Worm (Caenorhabditis elegans): Measurements from ENCODE around the gene R07B1.11.
A peak's percentile ranks its signal among the peaks of the same experiment; 100 is the strongest.

R07B1.11 gene

ce11 chrX:9850258-9850657 lies 6.5 kb upstream of the R07B1.11 start, which contains the start of gene lec-8:
lec-8 (plus strand) TSS chrX:9850571.
- TF ChIP-seq rnt-1 (tag; optimal IDR thresholded peaks at IDR 0.05) (no peak), K02D7.2 (tag; optimal IDR thresholded peaks at IDR 0.05) (no peak), ztf-16 (tag; optimal IDR thresholded peaks at IDR 0.05) (no peak), pat-9 (tag; optimal IDR thresholded peaks at IDR 0.05) (no peak), pha-4 (tag; optimal IDR thresholded peaks at IDR 0.05) (no peak), pha-2 (tag; optimal IDR thresholded peaks at IDR 0.05) (no peak), pax-1 (tag; optimal IDR thresholded peaks at IDR 0.05) (no peak), hlh-15 (tag; optimal IDR thresholded peaks at IDR 0.05) (no peak), unc-86 (tag; optimal IDR thresholded peaks at IDR 0.05) (no peak), ceh-30 (tag; optimal IDR thresholded peaks at IDR 0.05) (no peak), che-1 (tag; optimal IDR thresholded peaks at IDR 0.05) (no peak), C08G9.2 (tag; optimal IDR thresholded peaks at IDR 0.05) (no peak), nhr-232 (tag; optimal IDR thresholded peaks at IDR 0.05) (no peak), elt-2 (tag; optimal IDR thresholded peaks at IDR 0.05) (no peak), tbx-2 (tag; optimal IDR thresholded peaks at IDR 0.05) (no peak), elt-4 (tag; optimal IDR thresholded peaks at IDR 0.05) (no peak), fkh-6 (tag; optimal IDR thresholded peaks at IDR 0.05) (no peak)

ce11 chrX:9851745-9852330 lies 4.9 kb upstream of the R07B1.11 start, which contains the start of gene lec-7:
lec-7 (plus strand) TSS chrX:9852041.
- TF ChIP-seq pax-1 (tag; optimal IDR thresholded peaks at IDR 0.05) (no peak), pros-1 (tag; optimal IDR thresholded peaks at IDR 0.05) (no peak), unc-86 (tag; optimal IDR thresholded peaks at IDR 0.05) (no peak), npax-4 (tag; optimal IDR thresholded peaks at IDR 0.05) (no peak), eyg-1 (tag; optimal IDR thresholded peaks at IDR 0.05) (no peak), odd-2 (tag; optimal IDR thresholded peaks at IDR 0.05) (no peak), fkh-10 (GFP tag; optimal IDR thresholded peaks at IDR 0.05) (no peak), pha-4 (tag; optimal IDR thresholded peaks at IDR 0.05) (no peak), rnt-1 (tag; optimal IDR thresholded peaks at IDR 0.05) (no peak), ceh-2 (tag; optimal IDR thresholded peaks at IDR 0.05) (no peak), syd-9 (tag; optimal IDR thresholded peaks at IDR 0.05) (no peak), ets-4 (tag; optimal IDR thresholded peaks at IDR 0.05) (no peak), lim-6 (tag; optimal IDR thresholded peaks at IDR 0.05) (no peak)

DNA sequence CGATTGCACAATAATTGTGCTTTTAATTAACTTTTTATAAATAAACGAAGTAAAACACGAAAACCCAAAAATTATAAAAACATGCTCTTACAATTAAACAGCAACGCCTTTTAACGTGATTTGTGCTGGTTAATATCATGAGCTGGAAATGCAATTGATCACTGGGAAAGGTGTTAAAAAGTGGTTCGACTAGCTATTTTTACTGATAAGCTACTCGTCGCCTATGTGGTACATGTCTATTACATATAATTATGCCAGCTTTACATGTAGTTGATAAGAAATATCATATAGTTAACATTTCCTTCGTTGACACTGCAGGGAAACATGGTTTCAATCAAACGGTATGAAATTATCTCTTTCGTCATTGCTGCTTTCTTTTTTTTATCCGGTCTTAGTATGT lies 1.4 kb downstream of the R07B1.11 start, which contains the start of gene scav-5:
TSS of gene scav-5 (plus strand) at position 297 of the 400 bp plus-strand sequence.
- no peak for TF ChIP-seq hlh-30 (tag; optimal IDR thresholded peaks at IDR 0.05; ENCODE audit: insufficient read depth)
- TF ChIP-seq che-1 (tag; optimal IDR thresholded peaks at IDR 0.05) = no peak
- no peak for TF ChIP-seq tbx-2 (tag; optimal IDR thresholded peaks at IDR 0.05)
- no peak for TF ChIP-seq hlh-8 (tag; optimal IDR thresholded peaks at IDR 0.05)
- no peak for TF ChIP-seq ama-1 (optimal IDR thresholded peaks at IDR 0.05)
- no peak for TF ChIP-seq odd-2 (tag; optimal IDR thresholded peaks at IDR 0.05)
- no peak for TF ChIP-seq pqm-1 (tag; optimal IDR thresholded peaks at IDR 0.05)
- TF ChIP-seq lin-11 (tag; optimal IDR thresholded peaks at IDR 0.05) = no peak
- TF ChIP-seq fax-1 (tag; optimal IDR thresholded peaks at IDR 0.05) = no peak

ce11 chrX:9862916-9863624 lies 6.4 kb downstream of the R07B1.11 start, which contains the start of the genes gst-36 and R07B1.5:
gst-36 (minus strand) TSS chrX:9862960.
R07B1.5 (plus strand) TSS chrX:9863580.
- TF ChIP-seq pha-4 (tag; optimal IDR thresholded peaks at IDR 0.05) (no peak), elt-2 (tag; optimal IDR thresholded peaks at IDR 0.05) (peak; percentile 56), fkh-10 (GFP tag; optimal IDR thresholded peaks at IDR 0.05) (no peak), ref-2 (tag; optimal IDR thresholded peaks at IDR 0.05) (no peak)

DNA sequence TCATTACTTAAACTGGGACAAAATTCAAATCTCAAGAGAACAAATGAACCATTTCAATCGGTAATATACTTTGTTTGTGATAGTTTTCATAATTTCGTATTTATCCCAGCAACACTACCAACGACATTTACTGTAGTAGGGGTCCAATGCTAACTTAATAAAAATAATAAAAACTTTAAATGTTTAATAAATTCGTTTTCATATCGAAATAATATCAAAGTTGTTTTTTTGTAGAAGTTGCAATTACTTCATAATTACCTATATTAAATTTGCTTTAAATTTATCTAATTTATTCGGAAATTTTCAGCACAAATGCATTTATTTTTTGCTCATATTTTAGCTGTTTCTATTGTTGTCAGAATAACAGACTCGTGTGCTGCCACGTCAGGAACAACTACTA lies 9.6 kb downstream of the R07B1.11 start, which contains the start of gene R07B1.6:
TSS of gene R07B1.6 (plus strand) at position 301 of the 400 bp plus-strand sequence.
- no peak for TF ChIP-seq K02D7.2 (tag; optimal IDR thresholded peaks at IDR 0.05)
- TF ChIP-seq zip-5 (tag; optimal IDR thresholded peaks at IDR 0.05) = no peak
- no peak for TF ChIP-seq fkh-6 (tag; optimal IDR thresholded peaks at IDR 0.05)
- no peak for TF ChIP-seq tbx-2 (tag; optimal IDR thresholded peaks at IDR 0.05)
- no peak for TF ChIP-seq sox-2 (GFP tag; IDR thresholded peaks at IDR 0.05)
- TF ChIP-seq gmeb-2 (tag; optimal IDR thresholded peaks at IDR 0.05) = no peak
- no peak for TF ChIP-seq ceh-30 (tag; optimal IDR thresholded peaks at IDR 0.05)
- no peak for TF ChIP-seq tbx-7 (tag; optimal IDR thresholded peaks at IDR 0.05)

Measured in whole organism, late embryonic.